Worm (Caenorhabditis elegans) whole organism, young adult: Measurements from ENCODE around the gene F48B9.8.

Experiments
- B0019.2 ChIP-seq: fragments of 200-800 bp; sonication (Bioruptor generic); conservative IDR thresholded peaks from 2 replicates; pipeline ENCODE4 v1.3.6; 2022; ENCODE audit warnings: missing genetic modification reagents, missing genetic modification characterization, missing compliant biosample characterization
- B0035.1 ChIP-seq: sonication (generic microtip); optimal IDR thresholded peaks from 2 replicates; lab custom pipeline; 2016; ENCODE audit warnings: missing genetic modification characterization, mild to moderate bottlenecking, missing compliant biosample characterization, missing genotype, missing genetic modification reagents
- B0336.3 ChIP-seq: fragments of 200-800 bp; sonication (Bioruptor generic); IDR thresholded peaks from 2 replicates; pipeline ENCODE4 v1.3.6; 2022; ENCODE audit warnings: missing genetic modification characterization, missing compliant biosample characterization
- F55B11.4 ChIP-seq: sonication (generic microtip); optimal IDR thresholded peaks from 2 replicates; lab custom pipeline; 2016; ENCODE audit warnings: missing compliant biosample characterization, missing genetic modification characterization, borderline replicate concordance; ENCODE audit not compliant: insufficient read depth
- Y53G8AR.9 ChIP-seq: fragments of 200-800 bp; sonication (Bioruptor generic); conservative IDR thresholded peaks from 2 replicates; pipeline ENCODE4 v1.3.6; 2022; ENCODE audit warnings: missing genetic modification reagents, missing genetic modification characterization, missing compliant biosample characterization
- attf-3 ChIP-seq: fragments of 200-800 bp; sonication (Bioruptor generic); conservative IDR thresholded peaks from 2 replicates; pipeline ENCODE4 v1.3.6; 2022; ENCODE audit warnings: missing genetic modification reagents, missing genetic modification characterization, missing compliant biosample characterization
- attf-5 ChIP-seq: fragments of 200-800 bp; sonication (Bioruptor generic); optimal IDR thresholded peaks from 2 replicates; lab custom pipeline; 2018; ENCODE audit warnings: mild to moderate bottlenecking, missing genetic modification characterization, missing compliant biosample characterization
- attf-6 ChIP-seq: fragments of 200-800 bp; sonication (Bioruptor generic); IDR thresholded peaks from 2 replicates; pipeline ENCODE4 v1.3.6; 2022; ENCODE audit warnings: missing genetic modification reagents, missing genetic modification characterization, missing compliant biosample characterization
- ceh-58 ChIP-seq: fragments of 200-800 bp; sonication (Bioruptor generic); IDR thresholded peaks from 2 replicates; pipeline ENCODE4 v1.3.6; 2022; ENCODE audit warnings: missing genetic modification characterization, missing compliant biosample characterization
- dox-1 ChIP-seq: fragments of 200-800 bp; sonication (Bioruptor generic); IDR thresholded peaks from 2 replicates; pipeline ENCODE4 v1.3.6; 2022; ENCODE audit warnings: missing genetic modification reagents, missing genetic modification characterization, missing compliant biosample characterization
- dpff-1 ChIP-seq: sonication (generic microtip); optimal IDR thresholded peaks from 2 replicates; lab custom pipeline; 2017; ENCODE audit warnings: mild to moderate bottlenecking, missing genetic modification characterization, missing compliant biosample characterization
- dpl-1 ChIP-seq: fragments of 150-350 bp; optimal IDR thresholded peaks from 2 replicates; lab custom pipeline; 2014; ENCODE audit warnings: missing biosample characterization, missing genetic modification reagents, missing genetic modification characterization
- egl-18 ChIP-seq: fragments of 200-800 bp; sonication (Bioruptor generic); IDR thresholded peaks from 2 replicates; pipeline ENCODE4 v1.3.6; 2022; ENCODE audit warnings: missing genetic modification reagents, missing genetic modification characterization, missing compliant biosample characterization
- egrh-3 ChIP-seq: fragments of 200-800 bp; sonication (Bioruptor generic); IDR thresholded peaks from 2 replicates; pipeline ENCODE4 v1.3.6; 2022; ENCODE audit warnings: missing genetic modification reagents, missing genetic modification characterization, missing compliant biosample characterization
- fkh-3 ChIP-seq: sonication (generic microtip); optimal IDR thresholded peaks from 2 replicates; lab custom pipeline; 2016; ENCODE audit warnings: mild to moderate bottlenecking, missing genetic modification characterization, missing compliant biosample characterization
- gei-17 ChIP-seq: fragments of 200-800 bp; sonication (Bioruptor generic); optimal IDR thresholded peaks from 2 replicates; lab custom pipeline; 2018; ENCODE audit warnings: mild to moderate bottlenecking, missing genetic modification characterization, missing compliant biosample characterization
- him-1 ChIP-seq: sonication (generic microtip); optimal IDR thresholded peaks from 2 replicates; lab custom pipeline; 2016; ENCODE audit warnings: missing genotype, missing genetic modification reagents, missing genetic modification characterization, missing compliant biosample characterization
- hlh-26 ChIP-seq: fragments of 200-800 bp; sonication (Bioruptor generic); conservative IDR thresholded peaks from 2 replicates; pipeline ENCODE4 v1.3.6; 2022; ENCODE audit warnings: missing genetic modification reagents, missing genetic modification characterization, missing compliant biosample characterization
- hmg-20 ChIP-seq: fragments of 200-800 bp; sonication (Bioruptor generic); IDR thresholded peaks from 2 replicates; pipeline ENCODE4 v1.3.6; 2022; ENCODE audit warnings: missing genetic modification reagents, missing genetic modification characterization, missing compliant biosample characterization
- lin-40 ChIP-seq: sonication (generic microtip); optimal IDR thresholded peaks from 2 replicates; lab custom pipeline; 2016; ENCODE audit warnings: missing genetic modification characterization, mild to moderate bottlenecking, missing compliant biosample characterization, missing genotype, missing genetic modification reagents
- lin-54 ChIP-seq: fragments of 200-800 bp; sonication (Bioruptor generic); optimal IDR thresholded peaks from 2 replicates; lab custom pipeline; 2018; ENCODE audit warnings: mild to moderate bottlenecking, missing genetic modification characterization, missing compliant biosample characterization
- madf-3 ChIP-seq: fragments of 200-800 bp; sonication (Bioruptor generic); IDR thresholded peaks from 2 replicates; pipeline ENCODE4 v1.3.6; 2022; ENCODE audit warnings: missing genetic modification reagents, missing genetic modification characterization, missing compliant biosample characterization
- madf-6 ChIP-seq: fragments of 200-800 bp; sonication (Bioruptor generic); IDR thresholded peaks from 2 replicates; pipeline ENCODE4 v1.3.6; 2022; ENCODE audit warnings: missing genetic modification reagents, missing genetic modification characterization, missing compliant biosample characterization
- mcd-1 ChIP-seq: fragments of 200-800 bp; sonication (Bioruptor generic); IDR thresholded peaks from 2 replicates; pipeline ENCODE4 v1.3.6; 2022; ENCODE audit warnings: missing genetic modification reagents, missing genetic modification characterization, missing compliant biosample characterization
- nfya-2 ChIP-seq: fragments of 200-800 bp; sonication (Bioruptor generic); IDR thresholded peaks from 2 replicates; pipeline ENCODE4 v1.3.6; 2022; ENCODE audit warnings: missing genetic modification reagents, missing genetic modification characterization, missing compliant biosample characterization
- nhr-90 ChIP-seq: sonication (generic microtip); optimal IDR thresholded peaks from 2 replicates; lab custom pipeline; 2016; ENCODE audit warnings: missing genotype, mild to moderate bottlenecking, missing genetic modification characterization, missing compliant biosample characterization
- rec-8 ChIP-seq, 2 experiments: sonication (generic microtip); optimal IDR thresholded peaks; 2 replicates each; lab custom pipeline; 2016; ENCODE audit warnings: mild to moderate bottlenecking in 2 of 2, missing genetic modification characterization in 2 of 2, missing genetic modification reagents in 2 of 2, missing genotype in 2 of 2, missing biosample characterization in 1 of 2, missing compliant biosample characterization in 1 of 2, moderate library complexity in 1 of 2
- sea-2 ChIP-seq: fragments of 200-800 bp; sonication (Bioruptor generic); IDR thresholded peaks from 2 replicates; pipeline ENCODE4 v1.3.6; 2022; ENCODE audit warnings: missing genetic modification characterization, missing compliant biosample characterization
- snpc-1.3 ChIP-seq: sonication (generic microtip); optimal IDR thresholded peaks from 2 replicates; lab custom pipeline; 2017; ENCODE audit warnings: missing genetic modification characterization, mild to moderate bottlenecking, missing compliant biosample characterization, antibody characterized with exemption, moderate library complexity, missing genotype, missing genetic modification reagents; ENCODE audit not compliant: insufficient read depth
- sptf-2 ChIP-seq: fragments of 200-800 bp; sonication (Bioruptor generic); optimal IDR thresholded peaks from 2 replicates; lab custom pipeline; 2018; ENCODE audit warnings: mild to moderate bottlenecking, missing genetic modification characterization, missing compliant biosample characterization
- zfh-2 ChIP-seq: fragments of 200-800 bp; sonication (Bioruptor generic); conservative IDR thresholded peaks from 2 replicates; pipeline ENCODE4 v1.3.6; 2022; ENCODE audit warnings: missing genetic modification reagents, missing genetic modification characterization, missing compliant biosample characterization
- zim-3 ChIP-seq: sonication (generic microtip); optimal IDR thresholded peaks from 2 replicates; lab custom pipeline; 2017; ENCODE audit warnings: mild to moderate bottlenecking, missing genetic modification characterization, moderate library complexity, missing compliant biosample characterization
- ztf-22 ChIP-seq: fragments of 200-800 bp; sonication (Bioruptor generic); optimal IDR thresholded peaks from 2 replicates; lab custom pipeline; 2018; ENCODE audit warnings: mild to moderate bottlenecking, missing genetic modification characterization, moderate library complexity, missing compliant biosample characterization
- ztf-25 ChIP-seq: fragments of 200-800 bp; sonication (Bioruptor generic); IDR thresholded peaks from 2 replicates; pipeline ENCODE4 v1.3.6; 2022; ENCODE audit warnings: missing genetic modification reagents, missing genetic modification characterization, missing compliant biosample characterization
- ztf-26 ChIP-seq: sonication (generic microtip); optimal IDR thresholded peaks from 2 replicates; lab custom pipeline; 2017; ENCODE audit warnings: missing genetic modification characterization, missing compliant biosample characterization
- ztf-3 ChIP-seq: fragments of 200-800 bp; sonication (Bioruptor generic); optimal IDR thresholded peaks from 2 replicates; lab custom pipeline; 2018; ENCODE audit warnings: mild to moderate bottlenecking, missing genetic modification characterization, missing compliant biosample characterization

F48B9.8 gene

ce11 chrX:2152062-2152461 is 24.1 kb downstream of the F48B9.8 start:
- no peak for TF ChIP-seq hmg-20
- no peak for TF ChIP-seq sptf-2 (GFP tag; lab: Kevin White, UChicago)
- no peak for TF ChIP-seq gei-17 (GFP tag; lab: Kevin White, UChicago)
- TF ChIP-seq dpl-1 (GFP tag; lab: Kevin White, UChicago) = no peak
- no peak for TF ChIP-seq attf-5
- TF ChIP-seq ceh-58 (GFP tag; lab: Robert Waterston, UW) = no peak
- no peak for TF ChIP-seq sea-2
- TF ChIP-seq madf-6 = no peak
- TF ChIP-seq B0035.1 (tag; lab: Kevin White, UChicago) = no peak
- TF ChIP-seq, all 124 proteins: peak for 0

- TF ChIP-seq zim-3 (tag; lab: Kevin White, UChicago) (no peak), Y53G8AR.9 (no peak), F55B11.4 (tag; lab: Kevin White, UChicago) (no peak), ztf-25 (GFP tag; lab: Robert Waterston, UW) (no peak), lin-54 (GFP tag; lab: Kevin White, UChicago) (no peak), ztf-3 (GFP tag; lab: Kevin White, UChicago) (no peak), madf-3 (GFP tag; lab: Robert Waterston, UW) (no peak), hmg-20 (no peak), B0019.2 (no peak), rec-8 (tag; optimal IDR thresholded peaks at IDR 0.05; lab: Kevin White, UChicago) (no peak), snpc-1.3 (no peak), dpff-1 (tag; lab: Kevin White, UChicago) (no peak)
Measured at ce11 chrX:2150006-2150405, 26.2 kb downstream of the F48B9.8 start, which contains the start of gene npax-2. Gene npax-2 (minus strand): TSS chrX:2150106.

ce11 chrX:2145629-2146028 is 30.6 kb downstream of the F48B9.8 start, which contains the start of gene dpy-3:
Gene dpy-3 (minus strand): TSS chrX:2145647.
- TF ChIP-seq egl-18 (GFP tag; lab: Robert Waterston, UW) (no peak), Y53G8AR.9 (no peak), ztf-22 (GFP tag; lab: Kevin White, UChicago) (no peak), him-1 (no peak), B0035.1 (tag; lab: Kevin White, UChicago) (no peak), attf-3 (no peak), attf-6 (GFP tag; lab: Robert Waterston, UW) (no peak), mcd-1 (GFP tag; lab: Robert Waterston, UW) (no peak), rec-8 (tag; optimal IDR thresholded peaks at IDR 0.05; lab: Kevin White, UChicago) (no peak), F55B11.4 (tag; lab: Kevin White, UChicago) (no peak), ztf-26 (tag; lab: Kevin White, UChicago) (no peak), nhr-90 (tag; lab: Kevin White, UChicago) (no peak), dox-1 (GFP tag; lab: Robert Waterston, UW) (no peak), hlh-26 (GFP tag; lab: Robert Waterston, UW) (no peak), fkh-3 (tag; lab: Kevin White, UChicago) (no peak)

- TF ChIP-seq egrh-3 (GFP tag; lab: Robert Waterston, UW) (peak; percentile 75; the same call in 1 of the 2 replicates), lin-40 (no peak), nfya-2 (GFP tag; lab: Robert Waterston, UW) (no peak), B0336.3 (GFP tag; lab: Robert Waterston, UW) (no peak), zfh-2 (GFP tag; lab: Robert Waterston, UW) (peak; percentile 88), hmg-20 (no peak)
- TF ChIP-seq, all 124 proteins: peak for 2
Measured at ce11 chrX:2144875-2145274, 31.3 kb downstream of the F48B9.8 start.
